Fruit fly (Drosophila melanogaster) S2 (cell line): ENCODE results near the gene Idgf3.

ENCODE experiments used
- CG8478 ChIP-seq: fragments of >200 bp; optimal IDR thresholded peaks from 2 replicates; lab custom pipeline; 2018
- CTCF ChIP-seq, 2 experiments: fragments of >200 bp; optimal IDR thresholded peaks; 2 replicates each; lab custom pipeline; 2018

Idgf3 gene

DNA sequence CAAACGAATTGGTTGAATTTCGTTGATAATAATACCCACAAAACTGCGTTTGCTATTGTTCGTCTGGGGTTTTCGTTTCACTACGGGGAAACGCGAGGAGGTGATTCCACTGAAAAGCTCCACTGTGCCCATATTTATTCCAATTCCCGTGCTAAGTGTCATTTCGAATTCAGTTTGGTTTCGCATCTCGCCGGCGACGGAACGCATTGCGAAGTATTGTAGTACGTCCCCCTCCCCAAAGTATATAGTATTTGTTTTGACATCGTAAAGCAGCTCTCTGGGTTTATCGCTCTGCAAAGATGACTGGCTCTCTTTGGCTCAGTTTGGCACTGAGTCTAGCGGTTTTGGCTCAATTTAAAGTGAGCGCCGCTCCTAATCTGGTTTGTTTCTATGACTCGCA lies at the start of gene Idgf3:
TSS of gene Idgf3 (plus strand) at position 17 of the 400 bp plus-strand sequence.
- no peak for TF ChIP-seq CG8478
- no peak for TF ChIP-seq CTCF (optimal IDR thresholded peaks at IDR 0.05; lab: Kevin White, UChicago)

DNA sequence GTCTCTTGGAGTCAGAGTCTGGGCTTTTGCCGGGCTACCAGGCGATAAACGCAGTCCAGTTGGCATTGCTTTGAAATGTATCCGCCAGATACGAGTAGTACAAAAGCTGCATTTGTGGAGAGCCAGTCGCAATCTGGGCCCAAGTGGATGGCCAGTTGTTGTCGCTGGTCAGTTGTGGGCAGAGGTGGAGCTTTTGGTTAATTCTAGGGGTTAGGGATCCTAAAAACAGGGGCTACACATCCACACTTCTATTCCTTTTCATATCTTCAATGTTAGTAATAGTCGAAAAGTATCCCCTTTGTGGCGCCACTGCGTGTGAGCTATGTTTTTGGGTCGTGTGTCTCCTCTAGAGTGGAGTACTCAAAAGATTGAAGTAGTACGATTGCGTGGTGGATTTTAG lies 48.2 kb upstream of the Idgf3 start:
- TF ChIP-seq CTCF (optimal IDR thresholded peaks at IDR 0.05; lab: Kevin White, UChicago) = no peak
- no peak for TF ChIP-seq CG8478

DNA sequence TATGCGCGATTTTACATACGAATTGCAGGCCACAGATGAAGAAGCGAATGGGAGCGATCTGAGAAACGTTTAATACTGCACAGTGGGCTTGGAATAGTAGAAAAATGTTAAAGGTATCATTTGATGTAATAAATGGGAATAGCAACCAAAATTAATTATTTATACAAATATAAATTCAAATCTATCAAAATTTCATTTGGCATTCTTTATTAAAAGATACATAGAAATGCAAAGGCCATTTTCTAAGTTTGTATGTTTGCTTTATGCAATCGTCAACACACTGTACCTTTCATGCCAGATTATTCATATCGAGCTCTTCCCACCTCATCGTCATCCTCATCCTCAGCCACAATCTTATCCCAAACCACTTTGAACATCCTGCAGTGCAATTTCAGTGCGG lies 44.2 kb upstream of the Idgf3 start:
- TF ChIP-seq CTCF (optimal IDR thresholded peaks at IDR 0.05; lab: Kevin White, UChicago) (no peak), CG8478 (no peak)

DNA sequence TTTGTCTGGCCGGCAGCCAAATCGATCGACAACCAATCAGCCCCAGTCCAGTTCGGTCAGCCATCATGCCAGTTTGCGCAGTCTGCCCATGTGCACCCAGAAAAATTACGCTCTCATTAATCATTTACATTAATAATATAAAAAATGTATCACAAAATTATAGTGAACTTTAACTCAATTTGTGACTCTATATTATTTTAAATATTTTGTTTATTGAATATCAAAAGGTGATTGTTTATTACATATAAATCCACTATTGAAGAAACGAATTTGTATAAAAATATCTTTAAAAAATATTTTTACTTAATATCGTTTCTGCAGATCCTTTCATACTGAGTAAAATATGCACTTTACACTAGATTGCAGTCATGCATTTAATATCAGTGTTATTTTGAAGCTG lies 43.4 kb upstream of the Idgf3 start:
- TF ChIP-seq CG8478 = no peak
- no peak for TF ChIP-seq CTCF (optimal IDR thresholded peaks at IDR 0.05; lab: Kevin White, UChicago)

DNA sequence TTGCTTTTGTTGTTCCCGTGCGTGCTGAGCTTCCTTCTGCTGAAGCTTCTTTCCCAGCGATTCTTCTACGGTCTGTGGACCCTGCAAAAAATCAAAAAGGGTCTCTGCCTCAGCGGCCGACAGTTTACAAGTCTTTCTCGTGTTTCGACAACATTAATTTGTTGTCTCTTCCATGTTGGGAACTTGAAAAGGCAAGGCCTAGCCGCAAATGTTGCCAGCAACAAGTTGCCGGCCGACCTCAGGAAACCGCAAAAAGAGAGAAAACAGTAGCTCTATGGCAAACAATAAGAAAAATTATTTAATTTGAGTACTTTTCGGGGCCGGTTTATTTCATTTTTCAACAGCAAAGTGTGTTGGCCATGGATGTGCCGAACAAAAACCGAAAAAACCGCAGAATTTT lies 36.9 kb upstream of the Idgf3 start:
- TF ChIP-seq CG8478 (no peak), CTCF (optimal IDR thresholded peaks at IDR 0.05; lab: Kevin White, UChicago) (no peak)

DNA sequence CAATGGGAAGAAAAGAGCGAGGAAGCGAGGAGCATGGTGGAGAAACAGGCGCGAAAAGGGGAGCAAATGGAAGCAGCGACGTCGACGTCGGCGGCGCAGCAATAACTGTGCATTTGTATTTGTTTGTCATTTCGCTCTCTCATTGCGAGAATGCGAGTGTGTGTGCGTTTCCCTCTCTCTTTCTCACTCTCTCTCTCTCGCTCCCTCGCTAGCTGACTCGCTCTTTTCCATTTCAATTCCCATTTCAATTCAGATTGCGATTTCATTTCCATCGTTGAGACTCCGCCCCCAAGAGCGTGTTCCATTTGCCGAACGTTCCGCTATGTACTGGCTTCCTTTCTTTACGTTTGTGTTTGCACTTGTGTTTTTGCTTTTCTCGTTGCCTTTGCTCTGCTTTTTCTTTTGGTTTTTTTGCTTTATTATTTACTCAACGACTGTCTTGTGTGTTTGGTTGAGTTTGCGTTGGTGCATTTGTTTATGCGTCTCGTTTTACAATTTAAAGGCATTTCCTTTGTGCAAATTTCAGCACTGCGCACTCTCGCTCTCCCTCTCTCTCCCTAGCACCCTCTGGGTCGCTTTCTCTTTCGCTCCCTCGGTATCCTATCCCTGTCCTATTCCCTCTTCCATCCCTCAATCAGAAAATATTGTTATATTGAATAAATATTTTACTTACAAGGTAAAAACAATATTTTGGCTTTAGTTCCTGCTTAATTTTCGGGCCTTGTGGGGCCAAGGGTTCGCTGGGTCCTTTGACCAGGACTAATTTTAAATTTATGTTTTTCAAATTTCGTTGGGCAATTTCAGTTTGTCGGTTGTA lies 27.8 kb upstream of the Idgf3 start:
- TF ChIP-seq CG8478 (peak; percentile 18), CTCF (optimal IDR thresholded peaks at IDR 0.05; lab: Kevin White, UChicago) (peak; percentile 51 to 60)

DNA sequence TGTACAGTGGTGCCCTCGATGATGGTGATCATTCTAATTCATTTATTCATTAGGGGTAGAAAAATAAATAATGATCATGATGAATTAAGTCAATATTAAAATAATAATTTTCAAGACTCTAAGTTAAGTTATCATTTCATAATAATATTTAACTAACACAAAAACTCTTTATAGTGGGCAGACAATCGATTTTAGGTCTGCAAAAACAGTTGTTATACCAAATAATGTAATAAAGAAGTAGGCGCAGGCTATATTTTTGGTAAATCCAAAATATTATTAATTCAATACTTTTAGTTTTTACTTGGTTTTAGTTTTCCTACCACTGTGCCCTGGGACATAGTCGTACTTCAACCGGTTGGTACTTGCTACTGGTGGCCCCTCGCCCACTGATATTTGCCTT lies 15.1 kb upstream of the Idgf3 start:
- TF ChIP-seq CG8478 = no peak
- no peak for TF ChIP-seq CTCF (optimal IDR thresholded peaks at IDR 0.05; lab: Kevin White, UChicago)

DNA sequence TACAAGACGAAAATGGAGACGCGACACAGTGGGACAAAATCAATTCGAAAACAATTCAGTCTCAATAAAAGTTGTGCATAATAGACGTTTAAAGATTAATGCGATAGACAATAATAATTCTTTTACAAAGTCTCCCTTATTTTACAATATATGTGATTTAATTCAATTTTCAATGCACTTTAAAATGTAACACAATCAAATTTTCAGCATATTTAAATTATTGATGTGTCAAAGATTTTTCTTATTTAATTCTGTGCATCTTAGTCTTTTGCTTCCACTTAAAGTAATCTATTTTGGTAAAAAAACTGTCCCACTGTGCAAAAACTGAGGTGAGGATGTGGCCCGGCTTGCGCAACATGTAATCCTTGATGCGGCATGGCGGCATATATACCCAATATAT lies 12.8 kb upstream of the Idgf3 start:
- TF ChIP-seq CG8478 (no peak), CTCF (optimal IDR thresholded peaks at IDR 0.05; lab: Kevin White, UChicago) (no peak)

DNA sequence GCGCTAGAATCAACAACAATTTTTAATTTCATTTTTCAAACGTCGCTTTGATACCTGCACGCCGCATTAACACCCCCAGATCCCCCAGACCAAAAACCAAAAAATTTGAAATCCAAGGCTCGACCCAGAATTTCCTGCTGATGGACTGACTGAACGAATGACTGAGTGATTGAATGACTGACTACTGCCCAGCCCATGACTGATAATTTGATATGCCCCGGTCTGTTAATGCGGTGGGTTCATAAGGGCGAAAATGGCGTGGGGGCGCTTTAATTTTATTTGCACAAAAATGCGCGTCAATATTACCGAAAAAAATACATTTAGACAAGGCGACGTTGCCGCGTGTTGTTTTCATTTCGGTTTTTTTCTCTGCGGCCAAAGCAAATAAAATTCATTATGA lies 8.1 kb upstream of the Idgf3 start:
- TF ChIP-seq CG8478 = no peak
- no peak for TF ChIP-seq CTCF (optimal IDR thresholded peaks at IDR 0.05; lab: Kevin White, UChicago)

DNA sequence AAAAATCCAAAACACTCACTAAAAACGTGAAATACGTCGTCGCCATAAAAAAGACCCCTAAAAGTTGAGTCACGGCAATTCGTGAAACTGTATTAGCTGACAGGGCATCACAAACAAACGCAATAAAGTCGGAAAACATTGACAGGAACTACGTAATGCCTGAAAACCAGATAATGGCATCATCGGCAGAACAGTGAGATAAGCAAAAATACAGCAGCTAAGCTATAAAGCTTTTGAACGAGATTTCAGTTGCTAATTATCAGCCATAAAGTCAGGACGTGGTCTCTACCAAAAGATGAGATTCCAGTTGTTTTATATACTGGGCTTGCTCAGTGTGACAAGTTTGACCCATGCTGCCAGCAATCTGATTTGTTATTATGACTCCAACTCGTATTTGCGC lies 5.7 kb upstream of the Idgf3 start, which contains the start of gene Idgf1:
TSS of gene Idgf1 (plus strand) at position 245 of the 400 bp plus-strand sequence.
- TF ChIP-seq CG8478 (no peak), CTCF (optimal IDR thresholded peaks at IDR 0.05; lab: Kevin White, UChicago) (no peak)

DNA sequence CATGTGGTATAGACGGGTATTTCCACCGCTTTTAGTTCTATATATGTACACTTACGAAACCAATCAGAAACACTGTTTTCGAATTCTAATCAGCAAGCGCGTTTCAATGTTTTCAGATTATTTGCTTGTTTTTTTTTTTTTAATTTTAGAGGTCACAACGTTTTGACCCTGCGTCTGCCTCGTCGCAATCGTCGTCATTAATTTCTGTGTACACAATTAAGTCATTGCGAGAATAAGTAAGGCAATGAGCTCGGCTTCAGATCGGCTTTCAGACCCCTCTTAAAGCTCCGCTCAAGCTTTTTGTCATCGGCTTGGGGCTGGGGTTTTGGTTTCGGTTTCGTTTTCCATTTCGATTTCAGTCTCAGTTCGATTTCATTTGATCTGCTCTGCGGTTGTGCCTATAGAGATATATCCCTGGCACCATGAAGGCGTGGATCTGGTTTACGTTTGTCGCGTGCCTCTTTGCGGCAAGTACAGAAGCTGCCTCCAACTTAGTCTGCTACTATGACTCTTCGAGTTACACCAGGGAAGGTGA lies 3.7 kb upstream of the Idgf3 start, which contains the start of gene Idgf2:
TSS of gene Idgf2 (plus strand) at position 356 of the 535 bp plus-strand sequence.
- TF ChIP-seq CG8478 = no peak

DNA sequence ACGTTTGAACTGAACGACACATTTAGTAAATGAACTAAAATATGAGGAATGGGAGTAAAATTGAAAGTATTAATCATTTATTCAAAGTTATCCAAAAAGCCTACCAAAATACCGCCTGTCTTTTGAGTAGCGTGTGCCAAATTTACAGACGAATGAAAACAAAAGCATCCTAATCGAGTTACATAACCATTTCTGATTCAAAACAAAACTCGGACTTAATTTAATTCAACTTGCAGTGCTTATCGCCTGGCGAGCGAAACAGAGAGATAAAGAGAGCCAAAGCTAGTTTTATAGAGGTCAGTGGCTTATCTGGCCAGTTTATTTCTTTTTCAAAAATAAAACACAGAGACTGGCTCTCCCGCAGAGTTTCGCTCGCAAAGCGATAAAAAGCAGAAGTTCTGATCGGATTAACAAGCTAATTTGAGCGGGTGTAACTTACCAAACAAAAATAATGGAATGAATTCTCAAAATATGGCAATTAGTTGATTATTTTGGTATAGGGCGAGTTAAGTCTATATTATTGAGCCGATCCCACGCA lies 2.8 kb upstream of the Idgf3 start:
- TF ChIP-seq CG8478 (no peak), CTCF (optimal IDR thresholded peaks at IDR 0.05; lab: Kevin White, UChicago) (no peak)

DNA sequence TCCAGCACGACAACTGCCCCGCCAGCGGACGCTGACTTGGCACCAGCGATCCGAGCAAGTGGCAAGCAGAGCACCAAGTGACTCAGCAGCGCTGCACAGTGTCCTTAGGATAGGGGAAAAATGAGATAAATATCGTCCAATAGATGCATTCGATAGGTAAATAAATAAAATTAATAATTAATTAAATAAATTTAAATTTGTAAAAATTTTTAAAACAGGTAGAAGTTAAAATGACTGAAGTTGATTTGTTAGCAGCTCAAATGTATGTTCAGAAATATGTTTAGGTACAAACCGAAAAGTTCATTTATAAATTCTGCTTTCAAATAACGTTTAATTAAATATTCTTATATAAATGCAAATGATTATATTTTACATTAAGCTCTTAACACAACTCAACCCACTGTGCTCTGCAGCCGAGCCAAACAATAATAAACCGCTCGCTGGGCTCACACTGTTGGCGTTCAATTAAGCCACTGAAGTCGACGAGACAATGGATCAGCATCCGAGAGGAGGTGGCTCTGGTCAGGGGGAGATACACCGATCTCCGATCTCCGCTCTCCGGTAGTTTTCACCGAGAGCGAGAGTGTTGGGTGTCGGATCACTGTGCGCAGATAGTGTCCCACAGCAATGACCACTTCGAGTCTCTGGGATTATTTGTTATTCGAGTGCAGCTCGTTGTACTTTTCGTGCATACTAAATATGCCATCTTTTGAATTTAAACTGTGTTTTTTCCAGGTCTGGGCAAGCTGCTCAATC lies 2.1 kb upstream of the Idgf3 start, which contains the start of gene CG5888:
TSS of gene CG5888 (minus strand) at position 19 of the 756 bp plus-strand sequence.
- TF ChIP-seq CG8478 (no peak), CTCF (optimal IDR thresholded peaks at IDR 0.05; lab: Kevin White, UChicago) (no peak)

DNA sequence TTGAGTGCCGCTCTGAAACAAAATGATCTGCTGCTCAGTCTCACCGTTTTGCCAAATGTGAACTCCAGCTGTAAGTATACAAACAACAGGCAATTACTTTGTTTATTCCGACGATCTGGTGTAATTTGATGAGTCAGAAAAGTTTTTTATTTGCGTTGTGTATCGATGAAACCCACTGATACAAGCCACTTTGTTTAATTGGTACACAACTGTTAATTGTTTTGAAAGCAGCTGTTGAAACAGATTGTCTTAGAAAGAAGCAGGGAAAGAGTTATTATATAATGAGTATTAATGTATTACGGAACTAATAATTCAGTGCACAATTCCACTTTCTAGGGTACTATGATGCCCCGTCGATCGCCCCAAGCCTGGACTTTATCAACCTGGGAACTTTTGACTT lies 1.2 kb downstream of the Idgf3 start:
- no peak for TF ChIP-seq CG8478

DNA sequence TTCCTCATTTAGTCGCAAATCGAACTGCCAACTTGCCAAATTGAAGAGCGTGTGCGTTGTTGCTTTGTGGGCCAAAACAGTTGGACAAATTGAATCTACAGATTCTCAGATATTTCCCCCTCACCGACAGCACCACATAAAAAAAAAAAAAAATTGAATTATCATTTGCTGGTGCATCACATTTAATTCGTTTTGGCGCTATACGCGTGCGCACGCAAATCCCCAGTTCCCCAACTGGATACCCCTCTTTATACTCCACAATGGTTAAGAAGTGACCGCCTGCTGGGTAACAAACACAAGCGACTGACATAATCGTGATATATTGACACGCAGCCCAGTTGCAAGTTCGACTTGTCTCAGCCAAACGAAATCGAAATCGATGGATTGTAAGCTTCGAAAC lies 7.7 kb downstream of the Idgf3 start:
- TF ChIP-seq CTCF (optimal IDR thresholded peaks at IDR 0.05; lab: Kevin White, UChicago) = no peak
- no peak for TF ChIP-seq CG8478

DNA sequence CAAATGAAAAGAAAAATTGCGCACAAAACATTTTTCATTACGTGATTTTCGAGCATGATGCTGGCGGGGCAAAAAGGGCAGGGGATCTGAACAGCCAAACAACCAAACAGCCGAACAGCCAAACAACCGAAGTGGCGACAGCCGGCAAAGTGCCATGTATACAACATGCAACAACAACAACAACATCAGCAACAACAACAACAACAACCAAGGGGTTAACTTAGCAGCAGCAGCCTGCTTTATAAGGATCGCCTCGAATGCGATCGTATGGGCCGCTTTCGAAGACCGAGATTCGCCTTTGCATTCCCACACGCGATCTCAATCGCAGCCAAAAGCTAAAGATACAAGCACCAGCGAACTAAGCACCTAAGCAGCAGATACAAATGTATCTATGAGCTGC lies 12.9 kb downstream of the Idgf3 start:
- TF ChIP-seq CTCF (optimal IDR thresholded peaks at IDR 0.05; lab: Kevin White, UChicago) = no peak
- no peak for TF ChIP-seq CG8478
